Worm (Caenorhabditis elegans) whole organism, L3 larva: ENCODE measurements around the gene F29A7.6.

Source experiments
- R02D3.7 ChIP-seq: fragments of 150-350 bp; optimal IDR thresholded peaks from 2 replicates; lab custom pipeline; 2014; ENCODE audit warnings: missing biosample characterization, missing genetic modification characterization
- aly-2 ChIP-seq: fragments of 150-350 bp; optimal IDR thresholded peaks from 2 replicates; lab custom pipeline; 2014; ENCODE audit warnings: missing biosample characterization, missing genetic modification characterization
- ceh-16 ChIP-seq: sonication (generic microtip); optimal IDR thresholded peaks from 2 replicates; lab custom pipeline; 2017; ENCODE audit warnings: missing biosample characterization, missing genetic modification characterization
- ceh-82 ChIP-seq: fragments of 150-350 bp; optimal IDR thresholded peaks from 2 replicates; lab custom pipeline; 2014; ENCODE audit warnings: missing biosample characterization, missing genetic modification characterization
- ceh-9 ChIP-seq: sonication (generic microtip); optimal IDR thresholded peaks from 2 replicates; lab custom pipeline; 2018; ENCODE audit warnings: missing biosample characterization, missing genetic modification characterization
- daf-12 ChIP-seq: fragments of 150-350 bp; optimal IDR thresholded peaks from 2 replicates; lab custom pipeline; 2014; ENCODE audit warnings: missing biosample characterization, missing genetic modification reagents, missing genetic modification characterization
- egl-27 ChIP-seq: sonication (generic microtip); optimal IDR thresholded peaks from 4 replicates; lab custom pipeline; 2017; ENCODE audit warnings: missing biosample characterization, missing genetic modification reagents, missing genetic modification characterization
- egl-5 ChIP-seq: fragments of 150-350 bp; optimal IDR thresholded peaks from 2 replicates; lab custom pipeline; 2017; ENCODE audit warnings: missing biosample characterization, missing genetic modification reagents, missing genetic modification characterization, inconsistent platforms
- elt-1 ChIP-seq: fragments of 150-350 bp; optimal IDR thresholded peaks from 2 replicates; lab custom pipeline; 2014; ENCODE audit warnings: missing biosample characterization, missing genetic modification characterization
- elt-3 ChIP-seq, 3 experiments: fragments of 150-350 bp in 1 of 3; sonication (generic microtip) in 2 of 3; optimal IDR thresholded peaks; 2 replicates in 2 of 3; 4 replicates in 1 of 3; lab custom pipeline; 2014 to 2017; ENCODE audit warnings: missing biosample characterization in 3 of 3, missing genetic modification characterization in 3 of 3
- fkh-10 ChIP-seq: sonication (generic microtip); optimal IDR thresholded peaks from 2 replicates; lab custom pipeline; 2017; ENCODE audit warnings: missing biosample characterization, missing genetic modification reagents, missing genetic modification characterization
- fkh-2 ChIP-seq: fragments of 150-350 bp; optimal IDR thresholded peaks from 2 replicates; lab custom pipeline; 2014; ENCODE audit warnings: missing biosample characterization, missing genetic modification reagents, missing genetic modification characterization
- fos-1 ChIP-seq: fragments of 150-350 bp; optimal IDR thresholded peaks from 2 replicates; lab custom pipeline; 2014; ENCODE audit warnings: missing biosample characterization, missing genetic modification characterization
- hmg-11 ChIP-seq: sonication (generic microtip); optimal IDR thresholded peaks from 2 replicates; lab custom pipeline; 2016; ENCODE audit warnings: missing genetic modification characterization, missing compliant biosample characterization
- jun-1 ChIP-seq: fragments of 150-350 bp; optimal IDR thresholded peaks from 2 replicates; lab custom pipeline; 2014; ENCODE audit warnings: missing biosample characterization, missing genetic modification reagents, missing genetic modification characterization
- lin-15B ChIP-seq: fragments of 150-350 bp; optimal IDR thresholded peaks from 2 replicates; lab custom pipeline; 2014; ENCODE audit warnings: missing biosample characterization, missing genetic modification characterization
- lin-39 ChIP-seq: fragments of 150-350 bp; optimal IDR thresholded peaks from 2 replicates; lab custom pipeline; 2018; ENCODE audit warnings: missing biosample characterization, missing genetic modification reagents, missing genetic modification characterization
- lsy-12 ChIP-seq: sonication (generic microtip); optimal IDR thresholded peaks from 2 replicates; lab custom pipeline; 2016; ENCODE audit warnings: mild to moderate bottlenecking, missing genetic modification characterization, missing compliant biosample characterization
- mml-1 ChIP-seq: fragments of 150-350 bp; sonication (generic microtip); optimal IDR thresholded peaks from 3 replicates; lab custom pipeline; 2014; ENCODE audit warnings: missing biosample characterization, missing genetic modification characterization
- nhr-11 ChIP-seq: fragments of 150-350 bp; optimal IDR thresholded peaks from 2 replicates; lab custom pipeline; 2014; ENCODE audit warnings: missing biosample characterization, missing genetic modification characterization
- nhr-12 ChIP-seq: fragments of 150-350 bp; optimal IDR thresholded peaks from 2 replicates; lab custom pipeline; 2014; ENCODE audit warnings: missing biosample characterization, missing genetic modification characterization
- nhr-23 ChIP-seq: fragments of 150-350 bp; optimal IDR thresholded peaks from 2 replicates; lab custom pipeline; 2014; ENCODE audit warnings: missing biosample characterization, missing genetic modification reagents, missing genetic modification characterization
- nhr-237 ChIP-seq: fragments of 150-350 bp; optimal IDR thresholded peaks from 2 replicates; lab custom pipeline; 2014; ENCODE audit warnings: missing biosample characterization, missing genetic modification characterization
- nhr-25 ChIP-seq: sonication (generic microtip); optimal IDR thresholded peaks from 2 replicates; lab custom pipeline; 2017; ENCODE audit warnings: missing biosample characterization, missing genetic modification characterization
- nhr-28 ChIP-seq: fragments of 150-350 bp; optimal IDR thresholded peaks from 2 replicates; lab custom pipeline; 2014; ENCODE audit warnings: missing biosample characterization, missing genetic modification characterization
- nhr-43 ChIP-seq: sonication (generic microtip); optimal IDR thresholded peaks from 2 replicates; lab custom pipeline; 2016; ENCODE audit warnings: mild to moderate bottlenecking, missing genetic modification characterization, missing compliant biosample characterization; ENCODE audit not compliant: poor library complexity, severe bottlenecking
- nhr-76 ChIP-seq: fragments of 150-350 bp; sonication (generic microtip); optimal IDR thresholded peaks from 5 replicates; lab custom pipeline; 2014; ENCODE audit warnings: missing biosample characterization, missing genetic modification characterization
- sea-2 ChIP-seq: fragments of 150-350 bp; sonication (generic microtip); optimal IDR thresholded peaks from 4 replicates; lab custom pipeline; 2014; ENCODE audit warnings: missing biosample characterization, missing genetic modification reagents, missing genetic modification characterization
- skn-1 ChIP-seq: fragments of 150-350 bp; optimal IDR thresholded peaks from 2 replicates; lab custom pipeline; 2014; ENCODE audit warnings: missing biosample characterization, missing genetic modification characterization
- snpc-4 ChIP-seq: fragments of 150-350 bp; optimal IDR thresholded peaks from 2 replicates; lab custom pipeline; 2014; ENCODE audit warnings: missing biosample characterization, missing genetic modification characterization
- tbx-2 ChIP-seq: sonication (generic microtip); optimal IDR thresholded peaks from 2 replicates; lab custom pipeline; 2016; ENCODE audit warnings: mild to moderate bottlenecking, missing genetic modification characterization, missing compliant biosample characterization
- unc-39 ChIP-seq: sonication (generic microtip); optimal IDR thresholded peaks from 4 replicates; lab custom pipeline; 2017; ENCODE audit warnings: missing biosample characterization, missing genetic modification characterization
- zag-1 ChIP-seq: fragments of 150-350 bp; optimal IDR thresholded peaks from 2 replicates; lab custom pipeline; 2014; ENCODE audit warnings: missing biosample characterization, missing genetic modification characterization
- ztf-4 ChIP-seq: fragments of 150-350 bp; optimal IDR thresholded peaks from 2 replicates; lab custom pipeline; 2014; ENCODE audit warnings: missing biosample characterization, missing genetic modification characterization

F29A7.6 gene

ce11 chrII:2741405-2741804 is 11.0 kb downstream of the F29A7.6 start:
- TF ChIP-seq tbx-2 (tag; lab: Kevin White, UChicago) (no peak), nhr-237 (no peak), egl-5 (no peak), R02D3.7 (tag; lab: Kevin White, UChicago) (no peak), zag-1 (tag; lab: Kevin White, UChicago) (no peak), unc-39 (tag; lab: Kevin White, UChicago) (no peak), ceh-82 (tag; lab: Kevin White, UChicago) (no peak)

- TF ChIP-seq fkh-10 (GFP tag; lab: Kevin White, UChicago) = no peak
Measured at ce11 chrII:2739619-2740018, 12.8 kb downstream of the F29A7.6 start, which contains the start of gene T05A8.6. T05A8.6 (minus strand) TSS chrII:2739719.

DNA sequence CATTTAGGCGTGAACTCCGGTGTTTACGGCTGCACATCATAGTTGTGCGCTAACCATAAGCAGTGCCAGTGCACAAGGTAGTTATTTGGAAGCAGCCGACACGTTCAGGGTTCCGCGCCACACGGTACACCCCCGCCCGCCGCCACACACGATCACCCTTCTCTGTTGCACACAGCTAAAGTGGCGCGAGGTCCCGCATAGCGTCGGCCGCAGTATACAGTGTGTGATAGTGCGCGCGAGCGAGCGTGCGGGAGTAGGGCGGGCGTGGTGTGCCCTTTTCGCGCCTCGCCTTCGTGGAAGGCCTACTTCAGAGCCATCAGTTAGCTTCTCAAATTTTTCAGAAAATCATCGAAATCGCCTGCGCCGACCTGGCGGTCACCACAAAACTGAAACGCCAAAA is 15.5 kb downstream of the F29A7.6 start:
- TF ChIP-seq fos-1 (tag; lab: Kevin White, UChicago) (no peak), unc-39 (tag; lab: Kevin White, UChicago) (no peak), nhr-76 (no peak), nhr-11 (tag; lab: Kevin White, UChicago) (no peak), snpc-4 (tag; lab: Kevin White, UChicago) (no peak), nhr-43 (tag; lab: Kevin White, UChicago) (no peak), mml-1 (tag; lab: Kevin White, UChicago) (no peak), fkh-2 (tag; lab: Kevin White, UChicago) (no peak), hmg-11 (tag; lab: Kevin White, UChicago) (no peak), nhr-28 (tag; lab: Kevin White, UChicago) (no peak), lsy-12 (no peak), lin-39 (tag; lab: Kevin White, UChicago) (no peak), nhr-23 (tag; lab: Kevin White, UChicago) (no peak), ztf-4 (tag; lab: Kevin White, UChicago) (no peak), zag-1 (tag; lab: Kevin White, UChicago) (no peak), nhr-25 (tag; lab: Kevin White, UChicago) (no peak), aly-2 (tag; lab: Kevin White, UChicago) (no peak), ceh-16 (tag; lab: Kevin White, UChicago) (no peak), elt-1 (tag; lab: Kevin White, UChicago) (no peak), elt-3 (tag; optimal IDR thresholded peaks at IDR 0.05; lab: Kevin White, UChicago) (no peak)

DNA sequence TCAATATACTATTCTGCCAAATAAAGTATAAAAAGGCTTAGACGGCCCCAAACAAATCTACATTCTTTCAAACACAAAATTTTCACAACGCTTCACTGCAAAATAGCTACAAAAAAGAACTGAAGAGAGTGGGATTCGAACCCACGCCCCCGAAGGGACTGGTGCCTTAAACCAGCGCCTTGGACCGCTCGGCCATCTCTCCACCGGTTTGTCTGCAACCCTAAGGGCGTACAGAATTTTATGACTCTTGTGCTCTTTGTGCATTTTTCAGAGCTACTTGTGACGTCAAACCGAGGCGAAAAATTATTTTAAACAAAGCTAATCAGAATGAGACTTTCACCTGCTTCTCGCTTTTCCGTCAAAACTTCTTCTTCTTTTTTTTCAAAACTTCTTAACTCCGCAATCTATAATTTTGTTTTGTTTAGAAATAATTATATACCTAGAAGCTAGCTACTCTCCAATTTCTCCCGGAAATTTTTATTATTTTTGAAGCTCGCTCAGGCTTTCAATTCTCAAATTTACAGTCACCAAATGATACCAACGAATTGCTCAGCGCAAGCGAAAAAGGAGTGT is 16.2 kb downstream of the F29A7.6 start, which contains the start of gene T05A8.8:
TSS of gene T05A8.8 (plus strand) at position 523 of the 573 bp plus-strand sequence.
- TF ChIP-seq elt-3 (tag; optimal IDR thresholded peaks at IDR 0.05; lab: Kevin White, UChicago) (no peak), snpc-4 (tag; lab: Kevin White, UChicago) (no peak), elt-1 (tag; lab: Kevin White, UChicago) (no peak), tbx-2 (tag; lab: Kevin White, UChicago) (no peak), lin-15B (tag; lab: Kevin White, UChicago) (no peak), skn-1 (tag; lab: Kevin White, UChicago) (no peak), aly-2 (tag; lab: Kevin White, UChicago) (no peak), sea-2 (GFP tag; lab: Kevin White, UChicago) (no peak), hmg-11 (tag; lab: Kevin White, UChicago) (no peak), mml-1 (tag; lab: Kevin White, UChicago) (no peak), fkh-10 (GFP tag; lab: Kevin White, UChicago) (no peak), egl-27 (tag; lab: Kevin White, UChicago) (no peak), nhr-28 (tag; lab: Kevin White, UChicago) (no peak), fos-1 (tag; lab: Kevin White, UChicago) (no peak)

DNA sequence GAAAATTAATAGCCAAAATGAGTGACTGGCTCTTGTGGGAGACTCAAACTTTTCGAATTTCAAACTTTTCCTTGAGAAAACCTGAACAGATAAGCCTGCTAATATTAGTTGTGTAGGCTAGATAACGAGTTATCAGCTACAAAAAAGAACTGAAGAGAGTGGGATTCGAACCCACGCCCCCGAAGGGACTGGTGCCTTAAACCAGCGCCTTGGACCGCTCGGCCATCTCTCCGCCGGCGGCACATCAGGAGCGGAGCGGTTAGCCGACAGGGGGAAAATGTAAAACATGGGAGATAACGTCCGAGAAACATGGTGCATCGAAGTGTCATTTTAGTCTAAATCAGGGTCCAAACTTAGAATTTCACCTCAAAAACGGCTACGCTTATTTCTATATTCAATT is 16.8 kb downstream of the F29A7.6 start:
- TF ChIP-seq nhr-28 (tag; lab: Kevin White, UChicago) (no peak), elt-3 (tag; optimal IDR thresholded peaks at IDR 0.05; lab: Kevin White, UChicago) (no peak), ceh-9 (no peak), lin-15B (tag; lab: Kevin White, UChicago) (no peak), nhr-25 (tag; lab: Kevin White, UChicago) (no peak), jun-1 (no peak), fos-1 (tag; lab: Kevin White, UChicago) (no peak), daf-12 (tag; lab: Kevin White, UChicago) (no peak), nhr-43 (tag; lab: Kevin White, UChicago) (no peak), ztf-4 (tag; lab: Kevin White, UChicago) (no peak), unc-39 (tag; lab: Kevin White, UChicago) (no peak), R02D3.7 (tag; lab: Kevin White, UChicago) (no peak), nhr-12 (no peak)
